Worm (Caenorhabditis elegans) whole organism, early embryonic: ENCODE data around the gene F54F12.2.

ENCODE experiments used
- B0310.2 ChIP-seq: sonication (generic microtip); optimal IDR thresholded peaks from 2 replicates; lab custom pipeline; 2016; ENCODE audit warnings: mild to moderate bottlenecking, missing genetic modification characterization, missing compliant biosample characterization
- aly-1 ChIP-seq: sonication (generic microtip); optimal IDR thresholded peaks from 2 replicates; lab custom pipeline; 2016; ENCODE audit warnings: missing genetic modification characterization, missing compliant biosample characterization

- TF ChIP-seq B0310.2 (tag; lab: Kevin White, UChicago) (no peak), aly-1 (no peak)
Observed at ce11 chrIII:13069416-13069815, 29.6 kb downstream of the F54F12.2 start.
